Fruit fly (Drosophila melanogaster): ENCODE measurements around the gene CG31643.

CG31643 gene

DNA sequence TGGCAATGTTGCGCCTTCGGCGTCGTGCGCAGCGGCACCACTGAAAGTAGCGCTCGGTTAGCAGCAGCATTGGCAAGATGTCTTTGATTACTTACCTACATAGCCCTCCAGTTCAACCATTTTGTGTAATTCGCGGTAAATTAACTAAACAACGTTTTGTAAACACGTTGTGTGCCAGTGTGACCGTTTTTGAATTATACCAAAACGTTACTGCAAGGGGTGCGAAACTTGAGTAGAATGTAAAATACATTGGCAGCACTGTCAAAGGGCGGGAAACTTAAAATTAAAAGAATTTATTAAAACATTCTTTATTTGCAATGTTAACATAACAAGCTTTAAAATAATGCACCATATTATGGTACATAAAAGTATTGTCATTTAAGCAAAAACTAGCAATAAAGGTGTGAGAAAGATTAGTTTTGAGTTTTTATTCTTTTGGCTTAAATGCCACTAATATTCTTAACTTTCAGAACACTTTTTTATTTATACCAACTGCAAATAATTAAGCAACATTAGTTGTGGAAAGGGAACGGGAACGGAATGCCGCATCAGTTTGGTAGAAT is 13.5 kb upstream of the CG31643 start, which contains the start of gene CG9107 (continued):
- TF ChIP-seq CG10431 (GFP tag; optimal IDR thresholded peaks at IDR 0.05) = no peak
- no peak for TF ChIP-seq E2f1 (GFP tag; IDR thresholded peaks at IDR 0.05)
- no peak for TF ChIP-seq lbe (GFP tag; optimal IDR thresholded peaks at IDR 0.05)
- no peak for TF ChIP-seq HLHmδ (GFP tag; optimal IDR thresholded peaks at IDR 0.05)
- no peak for TF ChIP-seq CG12299 (tag; optimal IDR thresholded peaks at IDR 0.05)
- TF ChIP-seq Bdp1 (GFP tag; optimal IDR thresholded peaks at IDR 0.05) = no peak
- TF ChIP-seq CG14441 (GFP tag; IDR thresholded peaks at IDR 0.05) = no peak
- TF ChIP-seq repo (GFP tag; optimal IDR thresholded peaks at IDR 0.05) = no peak
- peak; percentile 92 for TF ChIP-seq Dp (GFP tag; optimal IDR thresholded peaks at IDR 0.05)
- peak; percentile 12 for TF ChIP-seq Ets97D (GFP tag; optimal IDR thresholded peaks at IDR 0.05)
- TF ChIP-seq NK7.1 (GFP tag; optimal IDR thresholded peaks at IDR 0.05) = no peak
- TF ChIP-seq D19A (tag; optimal IDR thresholded peaks at IDR 0.05) = peak; percentile 36
- TF ChIP-seq org-1 (GFP tag; optimal IDR thresholded peaks at IDR 0.05) = no peak
- no peak for TF ChIP-seq Hey (tag; optimal IDR thresholded peaks at IDR 0.05)
- TF ChIP-seq CG4730 (GFP tag; IDR thresholded peaks at IDR 0.05) = no peak
- no peak for TF ChIP-seq slp2 (GFP tag; optimal IDR thresholded peaks at IDR 0.05)
- TF ChIP-seq CG17912 (GFP tag; optimal IDR thresholded peaks at IDR 0.05) = no peak
- no peak for TF ChIP-seq CG3407 (GFP tag; optimal IDR thresholded peaks at IDR 0.05)
- TF ChIP-seq gfzf (GFP tag; optimal IDR thresholded peaks at IDR 0.05) = peak; percentile 86
- TF ChIP-seq jing (GFP tag; optimal IDR thresholded peaks at IDR 0.05) = no peak
- no peak for TF ChIP-seq cas (GFP tag; IDR thresholded peaks at IDR 0.05)
- TF ChIP-seq lilli (GFP tag; optimal IDR thresholded peaks at IDR 0.05) = no peak
- no peak for TF ChIP-seq Eip74EF (GFP tag; optimal IDR thresholded peaks at IDR 0.05)
- TF ChIP-seq gsb (GFP tag; IDR thresholded peaks at IDR 0.05) = no peak
- no peak for TF ChIP-seq CG16863 (GFP tag; optimal IDR thresholded peaks at IDR 0.05)
- TF ChIP-seq da (GFP tag; optimal IDR thresholded peaks at IDR 0.05) = no peak
- no peak for TF ChIP-seq CG8478 (optimal IDR thresholded peaks at IDR 0.05)
- no peak for TF ChIP-seq Neu2 (GFP tag; optimal IDR thresholded peaks at IDR 0.05; ENCODE audit: borderline replicate concordance)
- no peak for TF ChIP-seq lola (GFP tag; optimal IDR thresholded peaks at IDR 0.05)
- TF ChIP-seq ERR (GFP tag; optimal IDR thresholded peaks at IDR 0.05) = no peak
- no peak for TF ChIP-seq CG10274 (GFP tag; optimal IDR thresholded peaks at IDR 0.05)
- no peak for TF ChIP-seq H15 (GFP tag; IDR thresholded peaks at IDR 0.05)
- TF ChIP-seq seq (GFP tag; IDR thresholded peaks at IDR 0.05) = no peak
- TF ChIP-seq B-H2 (GFP tag; optimal IDR thresholded peaks at IDR 0.05) = no peak
- TF ChIP-seq CG4360 (GFP tag; IDR thresholded peaks at IDR 0.05) = no peak
- TF ChIP-seq CG15073 (GFP tag; optimal IDR thresholded peaks at IDR 0.05) = no peak
- peak; percentile 58 for TF ChIP-seq CG17186 (GFP tag; optimal IDR thresholded peaks at IDR 0.05)
- no peak for TF ChIP-seq CG14667 (GFP tag; IDR thresholded peaks at IDR 0.05)
- no peak for TF ChIP-seq Taf1 (GFP tag; IDR thresholded peaks at IDR 0.05)
- no peak for TF ChIP-seq CG4424 (GFP tag; optimal IDR thresholded peaks at IDR 0.05)
- TF ChIP-seq otp (GFP tag; IDR thresholded peaks at IDR 0.05) = no peak
- no peak for TF ChIP-seq CTCF (GFP tag; optimal IDR thresholded peaks at IDR 0.05)
- TF ChIP-seq dan (GFP tag; IDR thresholded peaks at IDR 0.05) = no peak
- no peak for TF ChIP-seq CG3163 (GFP tag; optimal IDR thresholded peaks at IDR 0.05)
- no peak for TF ChIP-seq CG15601 (tag; optimal IDR thresholded peaks at IDR 0.05)
- no peak for TF ChIP-seq hth (optimal IDR thresholded peaks at IDR 0.05)
- no peak for TF ChIP-seq CG10321 (GFP tag; IDR thresholded peaks at IDR 0.05)
- no peak for TF ChIP-seq Hmx (GFP tag; optimal IDR thresholded peaks at IDR 0.05)
- no peak for TF ChIP-seq Side (GFP tag; optimal IDR thresholded peaks at IDR 0.05)
- TF ChIP-seq so (GFP tag; IDR thresholded peaks at IDR 0.05) = no peak
- no peak for TF ChIP-seq fd3F (GFP tag; optimal IDR thresholded peaks at IDR 0.05)
- no peak for TF ChIP-seq CG13894 (tag; optimal IDR thresholded peaks at IDR 0.05)
- no peak for TF ChIP-seq rib (GFP tag; IDR thresholded peaks at IDR 0.05)
- TF ChIP-seq kay (GFP tag; optimal IDR thresholded peaks at IDR 0.05) = no peak

All from whole organism, embryonic.